Worm (Caenorhabditis elegans): ENCODE data around the gene ZK177.2.

DNA sequence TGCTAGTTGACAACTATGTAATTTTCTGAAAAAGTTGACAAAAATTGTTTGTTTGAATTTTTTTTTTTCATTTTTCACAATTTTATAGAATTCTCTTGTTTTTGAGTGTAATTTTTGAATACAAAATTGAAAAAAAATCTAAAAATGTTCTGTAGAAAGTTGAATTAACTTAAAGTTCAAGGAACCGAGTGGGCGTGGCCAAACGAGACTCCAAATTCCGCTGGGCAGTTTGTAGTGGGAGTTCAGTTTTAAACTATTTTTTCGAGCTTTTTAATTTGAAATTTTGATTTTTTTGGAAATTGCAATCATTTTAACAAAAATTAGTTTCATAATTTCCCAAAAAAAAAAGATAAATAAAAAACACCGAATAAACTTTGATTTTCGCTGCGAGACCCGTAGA lies 18.1 kb downstream of the ZK177.2 start:
- TF ChIP-seq nhr-28 (tag; optimal IDR thresholded peaks at IDR 0.05) (no peak), lsy-2 (tag; optimal IDR thresholded peaks at IDR 0.05) (no peak), pha-4 (tag; optimal IDR thresholded peaks at IDR 0.05) (no peak), nhr-76 (tag; optimal IDR thresholded peaks at IDR 0.05) (no peak), ces-1 (GFP tag; optimal IDR thresholded peaks at IDR 0.05) (no peak), ztf-11 (tag; optimal IDR thresholded peaks at IDR 0.05) (no peak), nhr-237 (tag; optimal IDR thresholded peaks at IDR 0.05) (no peak), mls-2 (tag; optimal IDR thresholded peaks at IDR 0.05) (no peak), elt-3 (tag; optimal IDR thresholded peaks at IDR 0.05) (no peak), mep-1 (tag; optimal IDR thresholded peaks at IDR 0.05) (no peak), elt-1 (tag; optimal IDR thresholded peaks at IDR 0.05; ENCODE audit: borderline replicate concordance, insufficient read depth) (no peak), blmp-1 (tag; optimal IDR thresholded peaks at IDR 0.05) (no peak), unc-120 (tag; optimal IDR thresholded peaks at IDR 0.05; ENCODE audit: poor library complexity, severe bottlenecking) (no peak)
